Fruit fly (Drosophila melanogaster) whole organism, wandering third instar larva: ENCODE measurements around the gene LUBEL.

Experiments used
- Abd-B ChIP-seq: fragments of >200 bp; optimal IDR thresholded peaks from 2 replicates; lab custom pipeline; 2017; ENCODE audit warnings: missing biosample characterization, missing genetic modification characterization
- CG32264 ChIP-seq: fragments of 200-800 bp; sonication (Bioruptor generic); optimal IDR thresholded peaks from 2 replicates; lab custom pipeline; 2016; ENCODE audit warnings: missing biosample characterization, missing genetic modification characterization
- CrebA ChIP-seq: fragments of 200-800 bp; sonication (Bioruptor generic); optimal IDR thresholded peaks from 2 replicates; lab custom pipeline; 2016; ENCODE audit warnings: missing biosample characterization, mild to moderate bottlenecking, missing genetic modification characterization, borderline replicate concordance
- Dfd ChIP-seq: fragments of >200 bp; optimal IDR thresholded peaks from 2 replicates; lab custom pipeline; 2017; ENCODE audit warnings: missing biosample characterization, missing genetic modification characterization
- Dif ChIP-seq: fragments of 200-275, 200-300 bp; sonication (Bioruptor generic); optimal IDR thresholded peaks from 2 replicates; lab custom pipeline; 2018; ENCODE audit warnings: missing biosample characterization, missing genetic modification characterization; ENCODE audit not compliant: partially characterized antibody
- GATAd ChIP-seq: sonication (Bioruptor generic); optimal IDR thresholded peaks from 2 replicates; lab custom pipeline; 2016; ENCODE audit warnings: missing biosample characterization, missing genetic modification characterization
- HLH106 ChIP-seq: fragments of 200-800 bp; optimal IDR thresholded peaks from 3 replicates; lab custom pipeline; 2019; ENCODE audit warnings: missing biosample characterization, mild to moderate bottlenecking, missing genetic modification characterization, moderate library complexity
- Hnf4 ChIP-seq: fragments of 200-800 bp; sonication (Bioruptor generic); optimal IDR thresholded peaks from 2 replicates; lab custom pipeline; 2016; ENCODE audit warnings: missing biosample characterization, mild to moderate bottlenecking, missing genetic modification characterization
- Hr78 ChIP-seq: fragments of >200 bp; optimal IDR thresholded peaks from 2 replicates; lab custom pipeline; 2017; ENCODE audit warnings: missing biosample characterization, missing genetic modification characterization
- Hr83 ChIP-seq: fragments of 200-300 bp; sonication (Bioruptor generic); optimal IDR thresholded peaks from 2 replicates; lab custom pipeline; 2016; ENCODE audit warnings: missing biosample characterization, mild to moderate bottlenecking, missing genetic modification characterization, moderate library complexity; ENCODE audit not compliant: poor library complexity, severe bottlenecking
- Mio ChIP-seq: sonication (Bioruptor generic); optimal IDR thresholded peaks from 2 replicates; lab custom pipeline; 2016; ENCODE audit warnings: missing biosample characterization, missing genetic modification characterization
- Myc ChIP-seq: fragments of >200 bp; optimal IDR thresholded peaks from 2 replicates; lab custom pipeline; 2017
- N ChIP-seq: fragments of >200 bp; optimal IDR thresholded peaks from 2 replicates; lab custom pipeline; 2018; ENCODE audit warnings: missing biosample characterization, missing external identifiers, missing genetic modification characterization
- OdsH ChIP-seq: fragments of 200-800 bp; sonication (Bioruptor generic); optimal IDR thresholded peaks from 2 replicates; lab custom pipeline; 2016; ENCODE audit warnings: missing biosample characterization, mild to moderate bottlenecking, missing genetic modification characterization
- Rel ChIP-seq, 2 experiments: fragments of 200-800 bp; sonication (Bioruptor generic) in 1 of 2; optimal IDR thresholded peaks; 2 replicates in 1 of 2; 3 replicates in 1 of 2; lab custom pipeline; 2016 to 2019; ENCODE audit warnings: mild to moderate bottlenecking in 2 of 2, missing biosample characterization in 2 of 2, missing genetic modification characterization in 2 of 2, moderate library complexity in 1 of 2
- br ChIP-seq: fragments of 200-800 bp; sonication (Bioruptor generic); optimal IDR thresholded peaks from 2 replicates; lab custom pipeline; 2016; ENCODE audit warnings: missing biosample characterization, missing genetic modification characterization
- brk ChIP-seq: fragments of 200-800 bp; sonication (Bioruptor generic); optimal IDR thresholded peaks from 2 replicates; lab custom pipeline; 2016; ENCODE audit warnings: missing biosample characterization, mild to moderate bottlenecking, missing genetic modification characterization
- dmrt93B ChIP-seq: fragments of 200-800 bp; sonication (Bioruptor generic); optimal IDR thresholded peaks from 2 replicates; lab custom pipeline; 2018; ENCODE audit warnings: missing biosample characterization, mild to moderate bottlenecking, missing genetic modification characterization
- ey ChIP-seq: fragments of 200-800 bp; sonication (Bioruptor generic); optimal IDR thresholded peaks from 2 replicates; lab custom pipeline; 2016; ENCODE audit warnings: missing biosample characterization, missing genetic modification characterization
- foxo ChIP-seq, 2 experiments: fragments of 200-800 bp; sonication (Bioruptor generic); optimal IDR thresholded peaks; 2 replicates in 1 of 2; 3 replicates in 1 of 2; lab custom pipeline; 2016 to 2017; ENCODE audit warnings: missing biosample characterization in 2 of 2, missing genetic modification characterization in 2 of 2
- fru ChIP-seq: fragments of 200-800 bp; sonication (Bioruptor generic); optimal IDR thresholded peaks from 3 replicates; lab custom pipeline; 2016; ENCODE audit warnings: missing biosample characterization, mild to moderate bottlenecking, missing genetic modification characterization
- h ChIP-seq: fragments of 200-800 bp; sonication (Bioruptor generic); optimal IDR thresholded peaks from 3 replicates; lab custom pipeline; 2016; ENCODE audit warnings: missing biosample characterization, mild to moderate bottlenecking, missing genetic modification characterization
- lola ChIP-seq: fragments of >200 bp; optimal IDR thresholded peaks from 2 replicates; lab custom pipeline; 2017; ENCODE audit warnings: missing biosample characterization, missing genetic modification characterization
- pan ChIP-seq: fragments of >200 bp; optimal IDR thresholded peaks from 2 replicates; lab custom pipeline; 2017
- psq ChIP-seq: fragments of 200-800 bp; sonication (Bioruptor generic); optimal IDR thresholded peaks from 3 replicates; lab custom pipeline; 2017; ENCODE audit warnings: missing biosample characterization, mild to moderate bottlenecking, missing genetic modification characterization, moderate library complexity
- rgr ChIP-seq: fragments of 200-800 bp; sonication (Bioruptor generic); optimal IDR thresholded peaks from 3 replicates; lab custom pipeline; 2016; ENCODE audit warnings: missing biosample characterization, mild to moderate bottlenecking, missing genetic modification characterization
- sage ChIP-seq: fragments of 200-800 bp; sonication (Bioruptor generic); optimal IDR thresholded peaks from 2 replicates; lab custom pipeline; 2016; ENCODE audit warnings: missing biosample characterization, mild to moderate bottlenecking, missing genetic modification characterization
- tai ChIP-seq: sonication (Bioruptor generic); optimal IDR thresholded peaks from 2 replicates; lab custom pipeline; 2016; ENCODE audit warnings: missing biosample characterization, missing genetic modification characterization
- usp ChIP-seq: fragments of >200 bp; optimal IDR thresholded peaks from 2 replicates; lab custom pipeline; 2017; ENCODE audit warnings: missing biosample characterization, missing genetic modification characterization
- woc ChIP-seq: sonication (Bioruptor generic); optimal IDR thresholded peaks from 2 replicates; lab custom pipeline; 2016; ENCODE audit warnings: missing biosample characterization, mild to moderate bottlenecking, missing genetic modification characterization

Gene LUBEL

DNA sequence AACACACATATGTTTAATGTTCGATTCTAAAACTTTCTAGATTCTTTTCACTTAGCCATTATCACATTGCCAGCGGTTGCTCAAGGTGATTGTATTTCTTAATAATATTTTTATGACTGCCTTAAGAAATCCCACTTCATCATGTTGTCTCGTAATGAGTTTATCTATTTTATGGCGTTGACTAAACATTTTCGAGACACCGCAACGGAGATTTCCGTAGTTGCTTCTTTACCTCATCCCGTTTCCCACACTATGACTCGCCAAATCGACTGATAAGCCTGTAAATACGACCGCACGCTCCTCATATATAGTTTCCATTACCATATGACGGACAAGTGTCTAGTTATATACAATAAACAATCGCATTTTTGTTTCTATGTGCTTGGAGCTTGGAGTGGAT is 13.0 kb upstream of the LUBEL start:
- no peak for TF ChIP-seq Hr83 (GFP tag; lab: Kevin White, UChicago)
- no peak for TF ChIP-seq psq (GFP tag; lab: Kevin White, UChicago)
- TF ChIP-seq ey (GFP tag; lab: Kevin White, UChicago): no peak
- TF ChIP-seq N (GFP tag; lab: Kevin White, UChicago): no peak
- TF ChIP-seq OdsH: no peak
- TF ChIP-seq fru (GFP tag; lab: Kevin White, UChicago): no peak
- no peak for TF ChIP-seq foxo (GFP tag; optimal IDR thresholded peaks at IDR 0.05; lab: Kevin White, UChicago)

DNA sequence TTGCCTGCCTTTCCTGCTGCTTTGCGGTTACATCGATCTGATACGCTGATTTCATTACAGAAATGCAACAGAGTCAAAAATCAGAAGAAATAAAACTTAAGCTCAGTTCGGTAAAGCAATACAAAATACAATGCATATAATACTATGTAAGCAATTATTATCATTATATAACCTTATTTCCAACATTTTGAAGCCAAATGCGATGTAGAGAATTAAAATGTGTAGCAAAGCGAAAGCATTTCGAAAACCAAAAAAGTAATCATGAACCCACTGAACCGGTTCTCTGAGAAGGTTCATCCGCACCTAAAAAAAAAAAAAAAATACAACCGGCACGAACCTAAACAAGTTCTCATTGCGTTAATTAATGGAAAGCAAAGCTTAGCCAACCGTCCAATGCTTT is 11.7 kb upstream of the LUBEL start:
- TF ChIP-seq CrebA (GFP tag; lab: Kevin White, UChicago) (no peak), ey (GFP tag; lab: Kevin White, UChicago) (no peak), woc (no peak), HLH106 (no peak), usp (GFP tag; lab: Kevin White, UChicago) (no peak), Mio (GFP tag; lab: Kevin White, UChicago) (no peak)

DNA sequence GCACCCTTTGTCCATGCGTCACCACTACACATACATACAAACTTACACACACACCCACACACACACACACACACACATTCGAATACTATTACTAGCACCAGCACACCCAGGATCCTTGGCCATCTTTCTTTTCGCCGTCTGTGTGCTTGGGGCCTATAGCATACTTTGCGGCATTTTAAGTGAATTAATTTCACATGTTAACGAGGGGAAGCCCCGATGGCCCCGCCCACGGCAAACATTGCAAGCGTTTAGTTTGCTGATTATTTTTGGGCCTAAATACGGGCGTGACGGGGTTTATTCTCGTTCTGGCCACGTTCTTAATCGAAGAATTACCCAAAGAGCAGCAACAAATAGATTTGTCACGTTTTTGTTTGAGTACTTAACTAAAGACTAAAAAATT is 10.8 kb upstream of the LUBEL start:
- TF ChIP-seq CG32264 (GFP tag; lab: Kevin White, UChicago) (no peak), Rel (GFP tag; optimal IDR thresholded peaks at IDR 0.05; lab: Kevin White, UChicago) (no peak), Rel (tag; optimal IDR thresholded peaks at IDR 0.05; lab: Kevin White, UChicago) (peak; percentile 97), Myc (lab: Kevin White, UChicago) (peak; percentile 0)

dm6 chr2L:6774853-6775252 is 2.3 kb upstream of the LUBEL start:
- no peak for TF ChIP-seq Dfd (GFP tag; lab: Kevin White, UChicago)
- no peak for TF ChIP-seq br (GFP tag; lab: Kevin White, UChicago)
- no peak for TF ChIP-seq usp (GFP tag; lab: Kevin White, UChicago)
- no peak for TF ChIP-seq h
- TF ChIP-seq OdsH: no peak
- no peak for TF ChIP-seq woc
- no peak for TF ChIP-seq Mio (GFP tag; lab: Kevin White, UChicago)
- TF ChIP-seq GATAd (GFP tag; lab: Kevin White, UChicago): no peak
- TF ChIP-seq sage: no peak
- no peak for TF ChIP-seq Dif (GFP tag; lab: Kevin White, UChicago)
- no peak for TF ChIP-seq tai (GFP tag; lab: Kevin White, UChicago)
- no peak for TF ChIP-seq Hr78

DNA sequence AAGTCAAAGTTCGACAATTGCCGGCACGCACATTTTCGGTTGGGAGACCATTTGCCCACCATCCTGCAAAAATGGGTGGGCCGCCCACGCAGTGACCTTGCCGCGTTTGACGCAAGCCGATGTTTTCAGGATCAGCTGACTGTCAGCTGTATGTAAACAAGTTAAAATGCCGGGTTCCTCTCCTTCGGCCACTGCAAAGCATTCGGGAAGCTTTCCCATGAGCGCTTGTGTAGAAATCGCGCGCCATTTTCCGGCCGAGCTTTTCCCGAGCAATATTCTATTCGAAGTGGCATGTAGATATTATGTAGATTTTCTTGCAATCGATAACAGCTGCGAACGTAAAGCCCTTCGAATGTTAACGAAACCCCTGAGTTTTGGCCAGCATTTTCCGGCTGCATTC is 1.1 kb upstream of the LUBEL start, which contains the start of gene CG17378:
Gene CG17378, plus strand, starts transcription at position 397 of the 400 bp plus-strand sequence.
- no peak for TF ChIP-seq lola (GFP tag; lab: Kevin White, UChicago)
- no peak for TF ChIP-seq Abd-B
- no peak for TF ChIP-seq HLH106
- no peak for TF ChIP-seq Myc (lab: Kevin White, UChicago)
- no peak for TF ChIP-seq Dfd (GFP tag; lab: Kevin White, UChicago)
- TF ChIP-seq rgr (GFP tag; lab: Kevin White, UChicago): no peak
- TF ChIP-seq fru (GFP tag; lab: Kevin White, UChicago): peak; percentile 39
- no peak for TF ChIP-seq Hr78

DNA sequence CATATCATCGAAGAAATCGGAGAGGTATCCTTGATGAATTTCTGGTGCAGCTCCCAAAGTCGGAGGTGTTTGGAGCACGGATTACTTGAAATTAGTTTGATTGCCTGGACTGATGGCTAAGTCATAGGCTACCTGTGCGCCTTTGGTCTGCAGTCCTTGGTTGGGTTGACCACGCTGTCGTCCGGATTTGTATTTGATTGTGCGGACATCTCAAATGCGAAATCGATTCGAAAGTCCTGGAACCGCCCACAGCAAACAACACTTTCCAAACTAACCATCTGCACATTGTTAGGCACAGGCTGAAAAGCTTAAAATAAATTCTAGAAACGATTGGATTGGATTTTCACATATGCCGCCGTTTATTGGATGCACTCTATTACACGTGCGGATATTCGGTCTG is 13.0 kb downstream of the LUBEL start, which contains the start of gene CG11322:
Gene CG11322, minus strand, starts transcription at position 101 of the 400 bp plus-strand sequence.
- TF ChIP-seq lola (GFP tag; lab: Kevin White, UChicago) (no peak), tai (GFP tag; lab: Kevin White, UChicago) (no peak), pan (lab: Kevin White, UChicago) (no peak), Dfd (GFP tag; lab: Kevin White, UChicago) (no peak), OdsH (no peak), woc (no peak), psq (GFP tag; lab: Kevin White, UChicago) (no peak), brk (GFP tag; lab: Kevin White, UChicago) (no peak), Hr78 (no peak), br (GFP tag; lab: Kevin White, UChicago) (no peak), dmrt93B (GFP tag; lab: Kevin White, UChicago) (no peak), Abd-B (no peak), Hnf4 (GFP tag; lab: Kevin White, UChicago) (no peak)
